Worm (Caenorhabditis elegans) whole organism, late embryonic: ENCODE measurements around the gene tsr-1.

Experiments
- C38D4.7 ChIP-seq: fragments of 200-800 bp; sonication (Bioruptor generic); optimal IDR thresholded peaks from 2 replicates; lab custom pipeline; 2018; ENCODE audit warnings: mild to moderate bottlenecking, missing genetic modification characterization, moderate library complexity, missing compliant biosample characterization
- F13H6.1 ChIP-seq: sonication (generic microtip); optimal IDR thresholded peaks from 2 replicates; lab custom pipeline; 2016; ENCODE audit warnings: missing genetic modification characterization, missing compliant biosample characterization
- K02D7.2 ChIP-seq: sonication (generic microtip); optimal IDR thresholded peaks from 2 replicates; lab custom pipeline; 2017; ENCODE audit warnings: mild to moderate bottlenecking, missing genetic modification characterization, missing compliant biosample characterization
- ceh-14 ChIP-seq: sonication (generic microtip); optimal IDR thresholded peaks from 2 replicates; lab custom pipeline; 2016; ENCODE audit warnings: missing genotype, missing genetic modification characterization, missing compliant biosample characterization
- ceh-19 ChIP-seq: fragments of 200-800 bp; sonication (Bioruptor generic); optimal IDR thresholded peaks from 2 replicates; lab custom pipeline; 2018; ENCODE audit warnings: mild to moderate bottlenecking, missing genetic modification characterization, missing compliant biosample characterization
- ceh-2 ChIP-seq: sonication (generic microtip); optimal IDR thresholded peaks from 2 replicates; lab custom pipeline; 2016; ENCODE audit warnings: missing genotype, missing genetic modification characterization, missing compliant biosample characterization
- ceh-31 ChIP-seq: sonication (generic microtip); optimal IDR thresholded peaks from 2 replicates; lab custom pipeline; 2016; ENCODE audit warnings: missing genetic modification characterization, missing compliant biosample characterization
- ceh-45 ChIP-seq: fragments of 200-800 bp; sonication (Bioruptor generic); IDR thresholded peaks from 2 replicates; pipeline ENCODE4 v1.3.6; 2022; ENCODE audit warnings: missing genetic modification reagents, missing genetic modification characterization, missing compliant biosample characterization
- ceh-48 ChIP-seq: sonication (generic microtip); optimal IDR thresholded peaks from 2 replicates; lab custom pipeline; 2016; ENCODE audit warnings: missing genetic modification characterization, inconsistent platforms, missing compliant biosample characterization
- dmd-4 ChIP-seq: sonication (generic microtip); optimal IDR thresholded peaks from 2 replicates; lab custom pipeline; 2016; ENCODE audit warnings: borderline replicate concordance, missing genetic modification characterization, missing compliant biosample characterization
- elt-4 ChIP-seq: sonication (generic microtip); optimal IDR thresholded peaks from 2 replicates; lab custom pipeline; 2016; ENCODE audit warnings: missing genetic modification characterization, missing compliant biosample characterization
- fkh-6 ChIP-seq: sonication (generic microtip); optimal IDR thresholded peaks from 2 replicates; lab custom pipeline; 2016; ENCODE audit warnings: missing genetic modification characterization, missing compliant biosample characterization
- hlh-13 ChIP-seq: fragments of 200-800 bp; sonication (Bioruptor generic); optimal IDR thresholded peaks from 2 replicates; lab custom pipeline; 2018; ENCODE audit warnings: mild to moderate bottlenecking, missing genetic modification characterization, missing compliant biosample characterization
- hlh-6 ChIP-seq: sonication (generic microtip); optimal IDR thresholded peaks from 2 replicates; lab custom pipeline; 2016; ENCODE audit warnings: missing genotype, missing genetic modification characterization, missing compliant biosample characterization
- madf-2 ChIP-seq: sonication (generic microtip); optimal IDR thresholded peaks from 2 replicates; lab custom pipeline; 2017; ENCODE audit warnings: missing genetic modification characterization, missing compliant biosample characterization
- nfya-1 ChIP-seq: sonication (generic microtip); optimal IDR thresholded peaks from 2 replicates; lab custom pipeline; 2017; ENCODE audit warnings: missing genetic modification characterization, mild to moderate bottlenecking, missing compliant biosample characterization, antibody characterized with exemption, moderate library complexity
- nhr-11 ChIP-seq: fragments of 150-350 bp; optimal IDR thresholded peaks from 2 replicates; lab custom pipeline; 2014; ENCODE audit warnings: missing biosample characterization, missing genetic modification characterization
- nhr-232 ChIP-seq: sonication (generic microtip); optimal IDR thresholded peaks from 2 replicates; lab custom pipeline; 2016; ENCODE audit warnings: missing genetic modification characterization, missing compliant biosample characterization
- odd-2 ChIP-seq: sonication (generic microtip); optimal IDR thresholded peaks from 2 replicates; lab custom pipeline; 2017; ENCODE audit warnings: antibody characterized with exemption, mild to moderate bottlenecking, missing genetic modification characterization, missing compliant biosample characterization
- tbx-7 ChIP-seq: sonication (generic microtip); optimal IDR thresholded peaks from 2 replicates; lab custom pipeline; 2016; ENCODE audit warnings: missing genotype, missing genetic modification characterization, missing compliant biosample characterization
- unc-3 ChIP-seq, 2 experiments: fragments of 200-800 bp in 1 of 2; sonication (Bioruptor generic) in 1 of 2; sonication (generic microtip) in 1 of 2; conservative IDR thresholded peaks in 1 of 2; optimal IDR thresholded peaks in 1 of 2; 2 replicates each; pipeline versions ENCODE4 v1.3.6 to Lab custom; 2016 to 2022; ENCODE audit warnings: missing compliant biosample characterization in 2 of 2, missing genetic modification characterization in 2 of 2, missing genetic modification reagents in 1 of 2
- unc-55 ChIP-seq: sonication (generic microtip); optimal IDR thresholded peaks from 2 replicates; lab custom pipeline; 2017; ENCODE audit warnings: missing biosample characterization, missing genetic modification reagents, missing genetic modification characterization
- unc-86 ChIP-seq: sonication (generic microtip); optimal IDR thresholded peaks from 2 replicates; lab custom pipeline; 2016; ENCODE audit warnings: missing genetic modification characterization, missing compliant biosample characterization

tsr-1 gene

DNA sequence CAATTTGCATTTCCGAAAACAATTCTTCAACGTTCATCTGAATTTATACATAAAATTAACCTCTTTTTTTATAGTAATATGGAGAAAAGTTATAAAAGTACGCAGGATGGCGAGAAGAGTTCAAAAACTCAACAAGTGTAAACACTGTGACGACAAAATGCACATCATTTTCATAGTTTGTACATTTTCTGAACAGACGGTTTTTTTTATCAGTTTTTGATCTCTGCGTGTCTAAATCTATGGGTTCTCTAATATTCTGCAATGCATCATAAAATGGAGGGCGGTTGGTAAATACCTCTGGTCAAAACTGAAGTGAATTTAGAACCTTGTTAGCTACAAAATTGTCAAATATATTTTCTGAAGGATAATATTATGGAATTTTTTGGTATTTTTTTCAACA is 57.7 kb downstream of the tsr-1 start, which contains the start of gene fbxa-4:
TSS of gene fbxa-4 (minus strand) at position 93 of the 400 bp plus-strand sequence.
- TF ChIP-seq elt-4 (tag; lab: Kevin White, UChicago) (no peak), unc-3 (GFP tag; conservative IDR thresholded peaks at IDR 0.05; lab: Robert Waterston, UW) (no peak), unc-3 (tag; optimal IDR thresholded peaks at IDR 0.05; lab: Kevin White, UChicago) (no peak), ceh-14 (tag; lab: Kevin White, UChicago) (no peak), fkh-6 (tag; lab: Kevin White, UChicago) (no peak), ceh-2 (tag; lab: Kevin White, UChicago) (no peak), ceh-48 (tag; lab: Kevin White, UChicago) (no peak), ceh-45 (GFP tag; lab: Robert Waterston, UW) (no peak)

DNA sequence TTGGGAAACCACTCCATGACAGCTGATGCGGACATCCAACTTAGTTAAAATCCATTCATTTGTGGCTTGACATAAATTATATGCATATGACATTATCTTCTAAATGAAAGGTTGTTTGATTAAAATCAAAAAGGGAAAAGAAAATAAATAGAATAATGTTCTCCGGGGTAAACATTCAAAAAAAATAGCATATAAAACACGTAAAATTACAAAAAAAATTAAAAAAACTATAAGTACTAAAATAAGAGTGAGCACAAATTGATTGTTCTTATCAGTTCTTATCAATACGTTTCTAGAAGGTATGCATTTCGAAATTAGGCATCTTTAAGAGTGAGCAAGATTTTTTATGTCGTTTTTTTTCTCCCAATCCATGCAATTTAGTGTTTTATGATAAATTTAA is 60.5 kb downstream of the tsr-1 start, which contains the start of gene fbxa-182:
TSS of gene fbxa-182 (minus strand) at position 101 of the 400 bp plus-strand sequence.
- TF ChIP-seq ceh-2 (tag; lab: Kevin White, UChicago), result no peak
- TF ChIP-seq ceh-48 (tag; lab: Kevin White, UChicago), result no peak
- TF ChIP-seq nfya-1 (tag; lab: Kevin White, UChicago), result no peak
- TF ChIP-seq ceh-19, result no peak
- no peak for TF ChIP-seq ceh-14 (tag; lab: Kevin White, UChicago)
- no peak for TF ChIP-seq K02D7.2
- TF ChIP-seq nhr-11 (tag; lab: Kevin White, UChicago), result no peak
- no peak for TF ChIP-seq unc-55
- TF ChIP-seq C38D4.7 (GFP tag; lab: Kevin White, UChicago), result no peak
- no peak for TF ChIP-seq hlh-13 (GFP tag; lab: Kevin White, UChicago)
- no peak for TF ChIP-seq nhr-232 (tag; lab: Kevin White, UChicago)
- TF ChIP-seq odd-2 (tag; lab: Kevin White, UChicago), result no peak
- TF ChIP-seq hlh-6 (tag; lab: Kevin White, UChicago), result no peak
- TF ChIP-seq madf-2 (tag; lab: Kevin White, UChicago), result no peak
- TF ChIP-seq unc-86 (tag; lab: Kevin White, UChicago), result no peak

DNA sequence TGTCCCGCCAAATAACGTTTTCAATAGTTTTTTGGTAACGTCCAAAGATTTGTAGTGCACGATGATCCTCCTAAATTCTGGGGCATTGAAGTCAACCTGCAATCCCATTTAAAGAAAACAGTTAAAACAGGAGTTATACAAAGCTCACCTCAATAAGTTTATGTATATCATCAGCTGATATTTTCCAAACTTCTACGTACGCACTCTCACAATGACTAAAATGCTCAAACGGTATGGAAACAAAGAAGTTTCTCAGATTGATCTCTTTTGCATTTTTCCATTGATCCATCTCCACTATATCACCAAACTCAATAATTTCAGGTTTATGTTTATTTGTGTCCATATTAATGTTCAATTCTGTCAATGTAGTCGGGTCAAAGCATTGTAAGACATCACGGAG is 61.6 kb downstream of the tsr-1 start:
- TF ChIP-seq tbx-7 (tag; lab: Kevin White, UChicago), result no peak
- TF ChIP-seq, all 69 proteins: peak for 0

DNA sequence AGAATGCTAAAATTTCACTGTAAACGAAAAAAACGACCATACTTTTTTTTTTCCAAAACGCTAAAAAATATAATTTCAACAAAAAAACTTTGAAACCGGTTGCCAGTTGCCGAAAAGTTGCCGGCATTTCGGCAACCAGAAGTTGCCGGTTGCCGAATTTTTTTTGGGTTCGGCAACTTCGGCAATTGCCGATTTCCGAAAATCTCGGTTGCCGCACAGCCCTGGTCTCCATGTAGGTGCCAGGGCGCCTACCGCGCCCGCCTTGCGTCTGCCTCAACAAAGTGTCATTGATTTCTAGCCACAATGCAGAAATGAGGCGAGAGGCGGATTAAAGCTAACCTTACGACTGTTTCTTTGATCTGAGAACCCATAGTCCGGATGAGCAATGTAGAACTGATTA is 62.1 kb downstream of the tsr-1 start:
- TF ChIP-seq nfya-1 (tag; lab: Kevin White, UChicago) (no peak), F13H6.1 (tag; lab: Kevin White, UChicago) (no peak), dmd-4 (tag; lab: Kevin White, UChicago) (no peak), madf-2 (tag; lab: Kevin White, UChicago) (no peak), unc-86 (tag; lab: Kevin White, UChicago) (no peak), ceh-31 (tag; lab: Kevin White, UChicago) (no peak), ceh-48 (tag; lab: Kevin White, UChicago) (no peak), fkh-6 (tag; lab: Kevin White, UChicago) (no peak)
